Worm (Caenorhabditis elegans) whole organism, young adult: ENCODE results near the gene Y53G8AR.5.

ENCODE experiments used
- D2030.7 ChIP-seq: fragments of 200-800 bp; sonication (Bioruptor generic); IDR thresholded peaks from 2 replicates; pipeline ENCODE4 v1.3.6; 2022; ENCODE audit warnings: missing genetic modification reagents, missing genetic modification characterization, missing compliant biosample characterization
- F10E7.11 ChIP-seq: sonication (generic microtip); optimal IDR thresholded peaks from 2 replicates; lab custom pipeline; 2017; ENCODE audit warnings: mild to moderate bottlenecking, missing genetic modification characterization, moderate library complexity, missing compliant biosample characterization
- F22D6.2 ChIP-seq: sonication (generic microtip); optimal IDR thresholded peaks from 2 replicates; lab custom pipeline; 2016; ENCODE audit warnings: mild to moderate bottlenecking, missing genetic modification characterization, missing compliant biosample characterization
- F39B2.1 ChIP-seq: fragments of 200-800 bp; sonication (Bioruptor generic); IDR thresholded peaks from 2 replicates; pipeline ENCODE4 v1.3.6; 2022; ENCODE audit warnings: missing genetic modification reagents, missing genetic modification characterization, missing compliant biosample characterization
- T07F8.4 ChIP-seq: sonication (generic microtip); optimal IDR thresholded peaks from 2 replicates; lab custom pipeline; 2016; ENCODE audit warnings: mild to moderate bottlenecking, missing genetic modification characterization, moderate library complexity, missing compliant biosample characterization
- Y53F4B.3 ChIP-seq: fragments of 200-800 bp; sonication (Bioruptor generic); IDR thresholded peaks from 2 replicates; pipeline ENCODE4 v1.3.6; 2022; ENCODE audit warnings: missing genetic modification reagents, missing genetic modification characterization, missing compliant biosample characterization
- Y56A3A.18 ChIP-seq: fragments of 200-800 bp; sonication (Bioruptor generic); IDR thresholded peaks from 2 replicates; pipeline ENCODE4 v1.3.6; 2022; ENCODE audit warnings: missing genetic modification reagents, missing genetic modification characterization, missing compliant biosample characterization
- akir-1 ChIP-seq: fragments of 200-800 bp; sonication (Bioruptor generic); optimal IDR thresholded peaks from 2 replicates; lab custom pipeline; 2018; ENCODE audit warnings: mild to moderate bottlenecking, missing genetic modification characterization, moderate library complexity, missing compliant biosample characterization
- aptf-3 ChIP-seq: fragments of 200-800 bp; sonication (Bioruptor generic); IDR thresholded peaks from 2 replicates; pipeline ENCODE4 v1.3.6; 2022; ENCODE audit warnings: missing genetic modification characterization, missing compliant biosample characterization
- attf-3 ChIP-seq: fragments of 200-800 bp; sonication (Bioruptor generic); conservative IDR thresholded peaks from 2 replicates; pipeline ENCODE4 v1.3.6; 2022; ENCODE audit warnings: missing genetic modification reagents, missing genetic modification characterization, missing compliant biosample characterization
- ceh-91 ChIP-seq: fragments of 200-800 bp; sonication (Bioruptor generic); IDR thresholded peaks from 2 replicates; pipeline ENCODE4 v1.3.6; 2022; ENCODE audit warnings: missing genetic modification reagents, missing genetic modification characterization, missing compliant biosample characterization
- die-1 ChIP-seq: sonication (generic microtip); optimal IDR thresholded peaks from 2 replicates; lab custom pipeline; 2016; ENCODE audit warnings: missing genotype, mild to moderate bottlenecking, missing genetic modification characterization, missing compliant biosample characterization
- dox-1 ChIP-seq: fragments of 200-800 bp; sonication (Bioruptor generic); IDR thresholded peaks from 2 replicates; pipeline ENCODE4 v1.3.6; 2022; ENCODE audit warnings: missing genetic modification reagents, missing genetic modification characterization, missing compliant biosample characterization
- dpl-1 ChIP-seq: fragments of 150-350 bp; optimal IDR thresholded peaks from 2 replicates; lab custom pipeline; 2014; ENCODE audit warnings: missing biosample characterization, missing genetic modification reagents, missing genetic modification characterization
- egl-18 ChIP-seq: fragments of 200-800 bp; sonication (Bioruptor generic); IDR thresholded peaks from 2 replicates; pipeline ENCODE4 v1.3.6; 2022; ENCODE audit warnings: missing genetic modification reagents, missing genetic modification characterization, missing compliant biosample characterization
- ekl-4 ChIP-seq: fragments of 200-800 bp; sonication (Bioruptor generic); IDR thresholded peaks from 2 replicates; pipeline ENCODE4 v1.3.6; 2022; ENCODE audit warnings: missing genetic modification reagents, missing genetic modification characterization, missing compliant biosample characterization
- ets-4 ChIP-seq: fragments of 200-800 bp; sonication (Bioruptor generic); optimal IDR thresholded peaks from 2 replicates; lab custom pipeline; 2018; ENCODE audit warnings: mild to moderate bottlenecking, missing genetic modification characterization, missing compliant biosample characterization
- him-1 ChIP-seq: sonication (generic microtip); optimal IDR thresholded peaks from 2 replicates; lab custom pipeline; 2016; ENCODE audit warnings: missing genotype, missing genetic modification reagents, missing genetic modification characterization, missing compliant biosample characterization
- hmg-1.2 ChIP-seq: fragments of 200-800 bp; sonication (Bioruptor generic); IDR thresholded peaks from 2 replicates; pipeline ENCODE4 v1.3.6; 2022; ENCODE audit warnings: missing genetic modification reagents, missing genetic modification characterization, missing compliant biosample characterization
- lsl-1 ChIP-seq: fragments of 200-800 bp; sonication (Bioruptor generic); optimal IDR thresholded peaks from 2 replicates; lab custom pipeline; 2018; ENCODE audit warnings: mild to moderate bottlenecking, missing genetic modification characterization, moderate library complexity, missing compliant biosample characterization
- madf-6 ChIP-seq: fragments of 200-800 bp; sonication (Bioruptor generic); IDR thresholded peaks from 2 replicates; pipeline ENCODE4 v1.3.6; 2022; ENCODE audit warnings: missing genetic modification reagents, missing genetic modification characterization, missing compliant biosample characterization
- madf-8 ChIP-seq: fragments of 200-800 bp; sonication (Bioruptor generic); conservative IDR thresholded peaks from 2 replicates; pipeline ENCODE4 v1.3.6; 2022; ENCODE audit warnings: missing genetic modification reagents, missing genetic modification characterization, missing compliant biosample characterization
- mel-28 ChIP-seq: sonication (generic microtip); optimal IDR thresholded peaks from 2 replicates; lab custom pipeline; 2016; ENCODE audit warnings: borderline replicate concordance, mild to moderate bottlenecking, missing genetic modification characterization, missing compliant biosample characterization
- mes-4 ChIP-seq: sonication (generic microtip); optimal IDR thresholded peaks from 2 replicates; lab custom pipeline; 2016; ENCODE audit warnings: missing genotype, missing genetic modification characterization, missing compliant biosample characterization
- nhr-120 ChIP-seq: fragments of 200-800 bp; sonication (Bioruptor generic); IDR thresholded peaks from 2 replicates; pipeline ENCODE4 v1.3.6; 2022; ENCODE audit warnings: missing genetic modification characterization, missing compliant biosample characterization
- nhr-179 ChIP-seq: sonication (generic microtip); optimal IDR thresholded peaks from 2 replicates; lab custom pipeline; 2016; ENCODE audit warnings: mild to moderate bottlenecking, missing genetic modification characterization, missing compliant biosample characterization
- nhr-80 ChIP-seq: sonication (generic microtip); optimal IDR thresholded peaks from 2 replicates; lab custom pipeline; 2016; ENCODE audit warnings: missing genetic modification characterization, missing compliant biosample characterization
- rpc-1 ChIP-seq, 2 experiments: fragments of 150-350 bp in 1 of 2; sonication (generic microtip) in 1 of 2; optimal IDR thresholded peaks; 2 replicates each; lab custom pipeline; 2014 to 2018; ENCODE audit warnings: missing biosample characterization in 1 of 2, missing genetic modification characterization in 1 of 2, missing genetic modification reagents in 1 of 2, missing genotype in 1 of 2
- snpc-4 ChIP-seq, 5 experiments: fragments of 150-350 bp in 1 of 5; sonication (generic microtip) in 4 of 5; optimal IDR thresholded peaks; 2 replicates each; lab custom pipeline; 2014 to 2018; ENCODE audit warnings: missing genetic modification characterization in 5 of 5, missing biosample characterization in 3 of 5, antibody characterized with exemption in 2 of 5, mild to moderate bottlenecking in 2 of 5, missing compliant biosample characterization in 2 of 5, missing genotype in 2 of 5, moderate library complexity in 2 of 5, missing genetic modification reagents in 1 of 5
- somi-1 ChIP-seq: fragments of 200-800 bp; sonication (Bioruptor generic); optimal IDR thresholded peaks from 2 replicates; lab custom pipeline; 2018; ENCODE audit warnings: mild to moderate bottlenecking, missing genetic modification characterization, missing compliant biosample characterization
- tbp1 ChIP-seq: fragments of 200-800 bp; sonication (Bioruptor generic); optimal IDR thresholded peaks from 2 replicates; lab custom pipeline; 2018; ENCODE audit warnings: mild to moderate bottlenecking, missing genetic modification characterization, missing compliant biosample characterization
- unc-62 ChIP-seq: fragments of 150-350 bp; optimal IDR thresholded peaks from 2 replicates; lab custom pipeline; 2014; ENCODE audit warnings: missing biosample characterization, missing genetic modification reagents, missing genetic modification characterization
- ztf-22 ChIP-seq: fragments of 200-800 bp; sonication (Bioruptor generic); optimal IDR thresholded peaks from 2 replicates; lab custom pipeline; 2018; ENCODE audit warnings: mild to moderate bottlenecking, missing genetic modification characterization, moderate library complexity, missing compliant biosample characterization

Gene Y53G8AR.5

ce11 chrIII:3250596-3251112, 46.6 kb upstream of the Y53G8AR.5 start, which contains the start of gene Y53G8AL.4:
Gene Y53G8AL.4 (minus strand): TSS chrIII:3250646.
- no peak for TF ChIP-seq F10E7.11 (tag; lab: Kevin White, UChicago)
- TF ChIP-seq madf-8 (GFP tag; lab: Robert Waterston, UW): no peak
- TF ChIP-seq lsl-1 (GFP tag; lab: Kevin White, UChicago): no peak
- no peak for TF ChIP-seq ekl-4 (GFP tag; lab: Robert Waterston, UW)
- no peak for TF ChIP-seq nhr-80
- TF ChIP-seq aptf-3 (GFP tag; lab: Robert Waterston, UW): no peak
- TF ChIP-seq ceh-91 (GFP tag; lab: Robert Waterston, UW): no peak
- TF ChIP-seq nhr-179 (tag; lab: Kevin White, UChicago): no peak
- no peak for TF ChIP-seq egl-18 (GFP tag; lab: Robert Waterston, UW)
- TF ChIP-seq Y53F4B.3: no peak
- no peak for TF ChIP-seq him-1 (tag; lab: Kevin White, UChicago)
- no peak for TF ChIP-seq D2030.7 (GFP tag; lab: Robert Waterston, UW)
- no peak for TF ChIP-seq nhr-120 (GFP tag; lab: Robert Waterston, UW)
- no peak for TF ChIP-seq T07F8.4
- TF ChIP-seq somi-1 (GFP tag; lab: Kevin White, UChicago): no peak
- TF ChIP-seq die-1 (tag; lab: Kevin White, UChicago): no peak
- no peak for TF ChIP-seq rpc-1 (optimal IDR thresholded peaks at IDR 0.05; lab: Kevin White, UChicago)
- TF ChIP-seq rpc-1 (tag; optimal IDR thresholded peaks at IDR 0.05; lab: Kevin White, UChicago): no peak
- no peak for TF ChIP-seq ets-4 (GFP tag; lab: Kevin White, UChicago)
- TF ChIP-seq F22D6.2 (tag; lab: Kevin White, UChicago): no peak
- no peak for TF ChIP-seq Y56A3A.18
- TF ChIP-seq, all 124 proteins: peak for 0

- no peak for TF ChIP-seq F39B2.1
- no peak for TF ChIP-seq dpl-1 (GFP tag; lab: Kevin White, UChicago)
- TF ChIP-seq snpc-4 (GFP tag; optimal IDR thresholded peaks at IDR 0.05; lab: Kevin White, UChicago): no peak
- TF ChIP-seq snpc-4 (tag; optimal IDR thresholded peaks at IDR 0.05; lab: Kevin White, UChicago): no peak
- no peak for TF ChIP-seq madf-6 (GFP tag; lab: Robert Waterston, UW)
Measured at ce11 chrIII:3253043-3253442, 44.2 kb upstream of the Y53G8AR.5 start, which contains the start of gene Y53G8AL.3. Gene Y53G8AL.3 (minus strand): TSS chrIII:3253143.

DNA sequence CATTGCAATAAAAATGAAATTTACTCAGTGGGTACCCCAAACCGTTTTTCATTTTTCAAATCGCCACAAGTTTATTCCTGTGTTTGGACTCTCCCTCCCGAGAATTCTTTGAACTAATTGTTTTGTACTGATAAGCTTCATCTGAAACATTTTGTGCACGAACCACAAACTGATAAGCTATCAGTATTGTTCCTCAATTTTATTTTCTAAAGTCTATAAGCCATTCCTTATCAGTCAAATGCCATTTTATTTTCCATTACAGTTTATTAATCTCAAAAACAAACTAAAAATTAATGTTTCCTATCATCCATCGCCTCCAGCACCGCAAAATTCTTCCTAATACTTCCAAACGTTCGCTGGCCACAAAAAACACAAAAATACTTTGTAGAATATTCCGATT, 43.5 kb upstream of the Y53G8AR.5 start:
- TF ChIP-seq nhr-80: peak; percentile 90
- no peak for TF ChIP-seq tbp1 (GFP tag; lab: Kevin White, UChicago)
- no peak for TF ChIP-seq akir-1
- TF ChIP-seq ekl-4 (GFP tag; lab: Robert Waterston, UW): 0 out of 2 replicates have a peak, but pooled peaks have one; percentile 3
- no peak for TF ChIP-seq mel-28 (tag; lab: Kevin White, UChicago)
- no peak for TF ChIP-seq F22D6.2 (tag; lab: Kevin White, UChicago)
- TF ChIP-seq dox-1 (GFP tag; lab: Robert Waterston, UW): 0 out of 2 replicates have a peak, but pooled peaks have one; percentile 12
- no peak for TF ChIP-seq ztf-22 (GFP tag; lab: Kevin White, UChicago)
- no peak for TF ChIP-seq mes-4 (tag; lab: Kevin White, UChicago)
- no peak for TF ChIP-seq unc-62

- no peak for TF ChIP-seq attf-3 (GFP tag; lab: Robert Waterston, UW)
- peak; percentile 88 for TF ChIP-seq hmg-1.2 (GFP tag; lab: Robert Waterston, UW)
Measured at ce11 chrIII:3255023-3255422, 42.2 kb upstream of the Y53G8AR.5 start.
